Worm (Caenorhabditis elegans) whole organism, L3 larva: Measurements from ENCODE around the gene tag-241.

Experiments used
- aly-2 ChIP-seq: fragments of 150-350 bp; optimal IDR thresholded peaks from 2 replicates; lab custom pipeline; 2014; ENCODE audit warnings: missing biosample characterization, missing genetic modification characterization
- ama-1 ChIP-seq: fragments of 150-350 bp; optimal IDR thresholded peaks from 2 replicates; lab custom pipeline; 2018
- ceh-16 ChIP-seq: sonication (generic microtip); optimal IDR thresholded peaks from 2 replicates; lab custom pipeline; 2017; ENCODE audit warnings: missing biosample characterization, missing genetic modification characterization
- ceh-82 ChIP-seq: fragments of 150-350 bp; optimal IDR thresholded peaks from 2 replicates; lab custom pipeline; 2014; ENCODE audit warnings: missing biosample characterization, missing genetic modification characterization
- daf-12 ChIP-seq: fragments of 150-350 bp; optimal IDR thresholded peaks from 2 replicates; lab custom pipeline; 2014; ENCODE audit warnings: missing biosample characterization, missing genetic modification reagents, missing genetic modification characterization
- egl-5 ChIP-seq: fragments of 150-350 bp; optimal IDR thresholded peaks from 2 replicates; lab custom pipeline; 2017; ENCODE audit warnings: missing biosample characterization, missing genetic modification reagents, missing genetic modification characterization, inconsistent platforms
- elt-1 ChIP-seq: fragments of 150-350 bp; optimal IDR thresholded peaks from 2 replicates; lab custom pipeline; 2014; ENCODE audit warnings: missing biosample characterization, missing genetic modification characterization
- elt-2 ChIP-seq: sonication (generic microtip); optimal IDR thresholded peaks from 2 replicates; lab custom pipeline; 2016; ENCODE audit warnings: missing genetic modification reagents, mild to moderate bottlenecking, missing genetic modification characterization, missing compliant biosample characterization
- elt-3 ChIP-seq, 3 experiments: fragments of 150-350 bp in 1 of 3; sonication (generic microtip) in 2 of 3; optimal IDR thresholded peaks; 2 replicates in 2 of 3; 4 replicates in 1 of 3; lab custom pipeline; 2014 to 2017; ENCODE audit warnings: missing biosample characterization in 3 of 3, missing genetic modification characterization in 3 of 3
- eor-1 ChIP-seq, 2 experiments: fragments of 150-350 bp; optimal IDR thresholded peaks; 2 replicates each; lab custom pipeline; 2014 to 2018; ENCODE audit warnings: missing biosample characterization in 2 of 2, missing genetic modification characterization in 2 of 2
- fos-1 ChIP-seq: fragments of 150-350 bp; optimal IDR thresholded peaks from 2 replicates; lab custom pipeline; 2014; ENCODE audit warnings: missing biosample characterization, missing genetic modification characterization
- hmg-11 ChIP-seq: sonication (generic microtip); optimal IDR thresholded peaks from 2 replicates; lab custom pipeline; 2016; ENCODE audit warnings: missing genetic modification characterization, missing compliant biosample characterization
- jun-1 ChIP-seq: fragments of 150-350 bp; optimal IDR thresholded peaks from 2 replicates; lab custom pipeline; 2014; ENCODE audit warnings: missing biosample characterization, missing genetic modification reagents, missing genetic modification characterization
- lin-39 ChIP-seq: fragments of 150-350 bp; optimal IDR thresholded peaks from 2 replicates; lab custom pipeline; 2018; ENCODE audit warnings: missing biosample characterization, missing genetic modification reagents, missing genetic modification characterization
- mdl-1 ChIP-seq: fragments of 150-350 bp; optimal IDR thresholded peaks from 2 replicates; lab custom pipeline; 2014; ENCODE audit warnings: missing biosample characterization, missing genetic modification characterization
- mml-1 ChIP-seq: fragments of 150-350 bp; sonication (generic microtip); optimal IDR thresholded peaks from 3 replicates; lab custom pipeline; 2014; ENCODE audit warnings: missing biosample characterization, missing genetic modification characterization
- nfya-1 ChIP-seq: sonication (generic microtip); optimal IDR thresholded peaks from 2 replicates; lab custom pipeline; 2017; ENCODE audit warnings: missing genetic modification characterization, mild to moderate bottlenecking, missing compliant biosample characterization, antibody characterized with exemption, moderate library complexity; ENCODE audit not compliant: insufficient read depth
- nhr-11 ChIP-seq: fragments of 150-350 bp; optimal IDR thresholded peaks from 2 replicates; lab custom pipeline; 2014; ENCODE audit warnings: missing biosample characterization, missing genetic modification characterization
- nhr-12 ChIP-seq: fragments of 150-350 bp; optimal IDR thresholded peaks from 2 replicates; lab custom pipeline; 2014; ENCODE audit warnings: missing biosample characterization, missing genetic modification characterization
- nhr-23 ChIP-seq: fragments of 150-350 bp; optimal IDR thresholded peaks from 2 replicates; lab custom pipeline; 2014; ENCODE audit warnings: missing biosample characterization, missing genetic modification reagents, missing genetic modification characterization
- nhr-237 ChIP-seq: fragments of 150-350 bp; optimal IDR thresholded peaks from 2 replicates; lab custom pipeline; 2014; ENCODE audit warnings: missing biosample characterization, missing genetic modification characterization
- nhr-28 ChIP-seq: fragments of 150-350 bp; optimal IDR thresholded peaks from 2 replicates; lab custom pipeline; 2014; ENCODE audit warnings: missing biosample characterization, missing genetic modification characterization
- nhr-43 ChIP-seq: sonication (generic microtip); optimal IDR thresholded peaks from 2 replicates; lab custom pipeline; 2016; ENCODE audit warnings: mild to moderate bottlenecking, missing genetic modification characterization, missing compliant biosample characterization; ENCODE audit not compliant: poor library complexity, severe bottlenecking
- nhr-67 ChIP-seq: fragments of 150-350 bp; optimal IDR thresholded peaks from 2 replicates; lab custom pipeline; 2014; ENCODE audit warnings: missing biosample characterization, missing genetic modification characterization
- nhr-76 ChIP-seq: fragments of 150-350 bp; sonication (generic microtip); optimal IDR thresholded peaks from 5 replicates; lab custom pipeline; 2014; ENCODE audit warnings: missing biosample characterization, missing genetic modification characterization
- pha-4 ChIP-seq: fragments of 150-350 bp; optimal IDR thresholded peaks from 2 replicates; lab custom pipeline; 2014; ENCODE audit warnings: missing biosample characterization, missing genetic modification reagents, missing genetic modification characterization
- pqm-1 ChIP-seq: fragments of 150-350 bp; optimal IDR thresholded peaks from 2 replicates; lab custom pipeline; 2017; ENCODE audit warnings: missing biosample characterization, missing genetic modification characterization, inconsistent platforms
- sea-2 ChIP-seq: fragments of 150-350 bp; sonication (generic microtip); optimal IDR thresholded peaks from 4 replicates; lab custom pipeline; 2014; ENCODE audit warnings: missing biosample characterization, missing genetic modification reagents, missing genetic modification characterization
- skn-1 ChIP-seq: fragments of 150-350 bp; optimal IDR thresholded peaks from 2 replicates; lab custom pipeline; 2014; ENCODE audit warnings: missing biosample characterization, missing genetic modification characterization
- tbx-2 ChIP-seq: sonication (generic microtip); optimal IDR thresholded peaks from 2 replicates; lab custom pipeline; 2016; ENCODE audit warnings: mild to moderate bottlenecking, missing genetic modification characterization, missing compliant biosample characterization
- unc-39 ChIP-seq: sonication (generic microtip); optimal IDR thresholded peaks from 4 replicates; lab custom pipeline; 2017; ENCODE audit warnings: missing biosample characterization, missing genetic modification characterization
- unc-62 ChIP-seq: fragments of 150-350 bp; sonication (generic microtip); optimal IDR thresholded peaks from 4 replicates; lab custom pipeline; 2014; ENCODE audit warnings: missing biosample characterization, missing genetic modification reagents, missing genetic modification characterization
- zag-1 ChIP-seq: fragments of 150-350 bp; optimal IDR thresholded peaks from 2 replicates; lab custom pipeline; 2014; ENCODE audit warnings: missing biosample characterization, missing genetic modification characterization
- ztf-11 ChIP-seq: fragments of 150-350 bp; optimal IDR thresholded peaks from 2 replicates; lab custom pipeline; 2014; ENCODE audit warnings: missing biosample characterization, missing genetic modification characterization

Gene tag-241

DNA sequence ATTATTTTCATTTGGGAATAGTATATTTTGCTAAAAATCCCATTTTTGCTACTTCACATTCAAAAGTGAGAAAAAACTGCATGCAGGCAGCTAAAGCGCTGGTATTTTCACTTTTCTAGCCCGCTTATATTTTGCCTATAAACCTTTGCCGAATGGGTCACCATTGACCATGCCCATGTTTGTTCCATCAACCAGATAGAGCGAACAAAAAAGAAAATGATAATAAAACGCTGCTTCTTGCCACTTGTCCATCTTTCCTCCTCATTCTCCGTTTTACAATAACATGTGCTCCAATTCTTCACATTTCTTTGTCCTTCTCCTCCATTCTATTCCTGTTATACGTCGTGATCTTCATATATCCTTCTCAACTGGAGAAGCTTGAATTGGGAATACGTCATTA lies at the start of gene tag-241:
Gene tag-241, plus strand, starts transcription at position 301 of the 400 bp plus-strand sequence.
- TF ChIP-seq hmg-11 (tag; lab: Kevin White, UChicago) (no peak), nhr-76 (tag; lab: Kevin White, UChicago) (no peak), fos-1 (tag; lab: Kevin White, UChicago) (no peak), sea-2 (GFP tag; lab: Kevin White, UChicago) (no peak), nhr-67 (tag; lab: Kevin White, UChicago) (no peak), skn-1 (tag; lab: Kevin White, UChicago) (no peak), nhr-23 (tag; lab: Kevin White, UChicago) (no peak), elt-1 (no peak), mdl-1 (tag; lab: Kevin White, UChicago) (no peak), nhr-11 (no peak)

ce11 chrX:11784230-11784629 lies 39.6 kb upstream of the tag-241 start, which contains the start of gene Y102F5A.1:
TSS of gene Y102F5A.1 (minus strand) at chrX:11784330.
- TF ChIP-seq unc-62 (no peak), ztf-11 (tag; lab: Kevin White, UChicago) (no peak), aly-2 (tag; lab: Kevin White, UChicago) (no peak), nhr-28 (no peak), nhr-12 (no peak), mdl-1 (tag; lab: Kevin White, UChicago) (no peak), eor-1 (tag; optimal IDR thresholded peaks at IDR 0.05; lab: Kevin White, UChicago) (no peak), tbx-2 (tag; lab: Kevin White, UChicago) (no peak), elt-1 (no peak), pqm-1 (tag; lab: Kevin White, UChicago) (no peak), zag-1 (no peak), mml-1 (tag; lab: Kevin White, UChicago) (no peak), unc-39 (tag; lab: Kevin White, UChicago) (no peak), hmg-11 (tag; lab: Kevin White, UChicago) (no peak), lin-39 (tag; lab: Kevin White, UChicago) (no peak), ceh-16 (tag; lab: Kevin White, UChicago) (no peak), sea-2 (GFP tag; lab: Kevin White, UChicago) (no peak), nhr-76 (tag; lab: Kevin White, UChicago) (no peak)

- TF ChIP-seq unc-39 (tag; lab: Kevin White, UChicago) (no peak), jun-1 (peak; percentile 9), nhr-237 (tag; lab: Kevin White, UChicago) (no peak), pha-4 (tag; lab: Kevin White, UChicago) (peak; percentile 58), elt-2 (peak; percentile 55), pqm-1 (tag; lab: Kevin White, UChicago) (peak; percentile 88), nhr-23 (tag; lab: Kevin White, UChicago) (no peak), skn-1 (tag; lab: Kevin White, UChicago) (peak; percentile 28)
- TF ChIP-seq, all 47 proteins: peak for 5
Observed at ce11 chrX:11790600-11790999, 33.2 kb upstream of the tag-241 start.

ce11 chrX:11791364-11792221 lies 32.2 kb upstream of the tag-241 start:
- no peak for TF ChIP-seq nhr-76 (tag; lab: Kevin White, UChicago)
- TF ChIP-seq elt-2, result peak; percentile 95
- no peak for TF ChIP-seq elt-3 (tag; optimal IDR thresholded peaks at IDR 0.05; lab: Kevin White, UChicago)
- TF ChIP-seq egl-5, result no peak
- no peak for TF ChIP-seq daf-12 (tag; lab: Kevin White, UChicago)
- TF ChIP-seq pqm-1 (tag; lab: Kevin White, UChicago), result peak; percentile 50
- TF ChIP-seq lin-39 (tag; lab: Kevin White, UChicago), result no peak
- TF ChIP-seq mdl-1 (tag; lab: Kevin White, UChicago), result no peak
- TF ChIP-seq aly-2 (tag; lab: Kevin White, UChicago), result no peak
- peak; percentile 6 for TF ChIP-seq pha-4 (tag; lab: Kevin White, UChicago)
- no peak for TF ChIP-seq zag-1
- peak; percentile 2 for TF ChIP-seq fos-1 (tag; lab: Kevin White, UChicago)
- no peak for TF ChIP-seq ama-1 (lab: Kevin White, UChicago)
- TF ChIP-seq jun-1, result peak; percentile 80
- no peak for TF ChIP-seq nhr-28
- no peak for TF ChIP-seq nhr-43 (tag; lab: Kevin White, UChicago)
- TF ChIP-seq hmg-11 (tag; lab: Kevin White, UChicago), result peak; percentile 1
- no peak for TF ChIP-seq skn-1 (tag; lab: Kevin White, UChicago)
- no peak for TF ChIP-seq unc-62
- no peak for TF ChIP-seq sea-2 (GFP tag; lab: Kevin White, UChicago)
- TF ChIP-seq ceh-82 (tag; lab: Kevin White, UChicago), result no peak
- TF ChIP-seq eor-1 (tag; optimal IDR thresholded peaks at IDR 0.05; lab: Kevin White, UChicago), result no peak
- TF ChIP-seq mml-1 (tag; lab: Kevin White, UChicago), result no peak
- no peak for TF ChIP-seq tbx-2 (tag; lab: Kevin White, UChicago)
- TF ChIP-seq nfya-1, result peak; percentile 10
- TF ChIP-seq nhr-237 (tag; lab: Kevin White, UChicago), result no peak
